Fruit fly (Drosophila melanogaster): ENCODE results near the gene C3G.
A peak's percentile ranks its signal among the peaks of the same experiment; 100 is the strongest.

C3G gene

dm6 chrX:6852574-6852973 lies 49.2 kb upstream of the C3G start (continued):
- TF ChIP-seq Gug (GFP tag; IDR thresholded peaks at IDR 0.05), result peak; percentile 79
- TF ChIP-seq vfl (GFP tag; optimal IDR thresholded peaks at IDR 0.05), result peak; percentile 87
- no peak for TF ChIP-seq Doc3 (GFP tag; IDR thresholded peaks at IDR 0.05; ENCODE audit: partially characterized antibody)
- no peak for TF ChIP-seq CG17568 (GFP tag; optimal IDR thresholded peaks at IDR 0.05)
- peak; percentile 88 for TF ChIP-seq E2f1 (GFP tag; IDR thresholded peaks at IDR 0.05)
- peak; percentile 87 for TF ChIP-seq CG16863 (GFP tag; optimal IDR thresholded peaks at IDR 0.05)
- TF ChIP-seq MESR4 (GFP tag; optimal IDR thresholded peaks at IDR 0.05), result peak; percentile 30
- TF ChIP-seq CG5953 (GFP tag; IDR thresholded peaks at IDR 0.05), result peak; percentile 71
- peak; percentile 67 for TF ChIP-seq CG4404 (GFP tag; IDR thresholded peaks at IDR 0.05)
- TF ChIP-seq CG8924 (tag; optimal IDR thresholded peaks at IDR 0.05), result peak; percentile 89
- peak; percentile 82 for TF ChIP-seq Ada2b (GFP tag; IDR thresholded peaks at IDR 0.05)
- no peak for TF ChIP-seq yki (optimal IDR thresholded peaks at IDR 0.05)
- no peak for TF ChIP-seq fru (optimal IDR thresholded peaks at IDR 0.05)
- TF ChIP-seq CG3407 (GFP tag; optimal IDR thresholded peaks at IDR 0.05), result peak; percentile 79
- TF ChIP-seq Sox102F (GFP tag; optimal IDR thresholded peaks at IDR 0.05), result peak; percentile 91
- TF ChIP-seq CG17829 (tag; optimal IDR thresholded peaks at IDR 0.05), result peak; percentile 91
- TF ChIP-seq br (optimal IDR thresholded peaks at IDR 0.05), result no peak
- TF ChIP-seq CG7372 (GFP tag; IDR thresholded peaks at IDR 0.05), result peak; percentile 85
- TF ChIP-seq CG15696 (tag; optimal IDR thresholded peaks at IDR 0.05), result peak; percentile 88
- TF ChIP-seq ftz-f1 (GFP tag; optimal IDR thresholded peaks at IDR 0.05), result peak; percentile 16
- peak; percentile 93 for TF ChIP-seq Meics (GFP tag; optimal IDR thresholded peaks at IDR 0.05)
- peak; percentile 83 for TF ChIP-seq tap (tag; optimal IDR thresholded peaks at IDR 0.05)
- TF ChIP-seq CG2889 (GFP tag; IDR thresholded peaks at IDR 0.05), result peak; percentile 81
- TF ChIP-seq NC2α (GFP tag; optimal IDR thresholded peaks at IDR 0.05), result peak; percentile 71
- TF ChIP-seq wek (GFP tag; optimal IDR thresholded peaks at IDR 0.05), result peak; percentile 72
- peak; percentile 68 for TF ChIP-seq da (GFP tag; optimal IDR thresholded peaks at IDR 0.05)
- TF ChIP-seq Dll (GFP tag; IDR thresholded peaks at IDR 0.05; ENCODE audit: partially characterized antibody), result peak; percentile 67; the same call in 3 of the 4 replicates
- TF ChIP-seq BtbVII (GFP tag; optimal IDR thresholded peaks at IDR 0.05), result peak; percentile 85
- TF ChIP-seq odd (GFP tag; optimal IDR thresholded peaks at IDR 0.05), result peak; percentile 75
- TF ChIP-seq Adf1 (GFP tag; IDR thresholded peaks at IDR 0.05), result peak; percentile 54
- no peak for TF ChIP-seq sc (optimal IDR thresholded peaks at IDR 0.05)
- peak; percentile 71 for TF ChIP-seq sc (GFP tag; optimal IDR thresholded peaks at IDR 0.05)
- TF ChIP-seq Xrp1 (GFP tag; IDR thresholded peaks at IDR 0.05), result peak; percentile 89
- TF ChIP-seq CG12299 (tag; optimal IDR thresholded peaks at IDR 0.05), result peak; percentile 86
- peak; percentile 92 for TF ChIP-seq lmd (GFP tag; IDR thresholded peaks at IDR 0.05)
- peak; percentile 95 for TF ChIP-seq ind (GFP tag; optimal IDR thresholded peaks at IDR 0.05)
- peak; percentile 88 for TF ChIP-seq ranshi (GFP tag; IDR thresholded peaks at IDR 0.05)
- peak; percentile 78 for TF ChIP-seq trh (GFP tag; optimal IDR thresholded peaks at IDR 0.05)
- peak; percentile 91 for TF ChIP-seq CG3281 (GFP tag; optimal IDR thresholded peaks at IDR 0.05)
- TF ChIP-seq hb (GFP tag; IDR thresholded peaks at IDR 0.05; ENCODE audit: partially characterized antibody), result no peak
- peak; percentile 94 for TF ChIP-seq bab2 (GFP tag; optimal IDR thresholded peaks at IDR 0.05)
- TF ChIP-seq CG7928 (GFP tag; optimal IDR thresholded peaks at IDR 0.05), result peak; percentile 78
- peak; percentile 69 for TF ChIP-seq tup (GFP tag; optimal IDR thresholded peaks at IDR 0.05)
- no peak for TF ChIP-seq CG2199 (GFP tag; IDR thresholded peaks at IDR 0.05)
- TF ChIP-seq pros (GFP tag; optimal IDR thresholded peaks at IDR 0.05), result no peak
- peak; percentile 74 for TF ChIP-seq kni (GFP tag; optimal IDR thresholded peaks at IDR 0.05)
- TF ChIP-seq CG14965 (GFP tag; optimal IDR thresholded peaks at IDR 0.05; ENCODE audit: borderline replicate concordance), result peak; percentile 71
- TF ChIP-seq maf-S (GFP tag; optimal IDR thresholded peaks at IDR 0.05), result peak; percentile 90
- TF ChIP-seq az2 (GFP tag; optimal IDR thresholded peaks at IDR 0.05), result peak; percentile 87
- TF ChIP-seq CHES-1-like (GFP tag; optimal IDR thresholded peaks at IDR 0.05), result peak; percentile 92
- TF ChIP-seq Bgb (GFP tag; IDR thresholded peaks at IDR 0.05; ENCODE audit: partially characterized antibody), result peak; percentile 41; the same call in 1 of the 2 replicates
- TF ChIP-seq CG9817 (tag; optimal IDR thresholded peaks at IDR 0.05), result peak; percentile 95
- TF ChIP-seq usp (GFP tag; optimal IDR thresholded peaks at IDR 0.05), result no peak

Data from whole organism, embryonic.